Fruit fly (Drosophila melanogaster) whole organism, adult: ENCODE data around the gene Cfp1.

ENCODE experiments used
- CG7045 ChIP-seq: fragments of 200-800 bp; sonication (Bioruptor generic); optimal IDR thresholded peaks from 2 replicates; lab custom pipeline; 2017; ENCODE audit warnings: missing biosample characterization, mild to moderate bottlenecking, missing genetic modification characterization
- cnc ChIP-seq, 2 experiments: fragments of >200 bp; optimal IDR thresholded peaks; 2 replicates each; lab custom pipeline; 2017
- toe ChIP-seq: fragments of 200-800 bp; sonication (Bioruptor generic); optimal IDR thresholded peaks from 2 replicates; lab custom pipeline; 2016; ENCODE audit warnings: missing biosample characterization, missing genetic modification characterization

dm6 chrX:9269825-9270224 is 2.9 kb downstream of the Cfp1 start, which contains the start of gene CG17440:
- TF ChIP-seq toe (GFP tag; lab: Kevin White, UChicago) (no peak), cnc (optimal IDR thresholded peaks at IDR 0.05; lab: Kevin White, UChicago) (no peak), CG7045 (GFP tag; lab: Kevin White, UChicago) (no peak)
